Fruit fly (Drosophila melanogaster): ENCODE measurements around the gene CTCF.

CTCF gene

DNA sequence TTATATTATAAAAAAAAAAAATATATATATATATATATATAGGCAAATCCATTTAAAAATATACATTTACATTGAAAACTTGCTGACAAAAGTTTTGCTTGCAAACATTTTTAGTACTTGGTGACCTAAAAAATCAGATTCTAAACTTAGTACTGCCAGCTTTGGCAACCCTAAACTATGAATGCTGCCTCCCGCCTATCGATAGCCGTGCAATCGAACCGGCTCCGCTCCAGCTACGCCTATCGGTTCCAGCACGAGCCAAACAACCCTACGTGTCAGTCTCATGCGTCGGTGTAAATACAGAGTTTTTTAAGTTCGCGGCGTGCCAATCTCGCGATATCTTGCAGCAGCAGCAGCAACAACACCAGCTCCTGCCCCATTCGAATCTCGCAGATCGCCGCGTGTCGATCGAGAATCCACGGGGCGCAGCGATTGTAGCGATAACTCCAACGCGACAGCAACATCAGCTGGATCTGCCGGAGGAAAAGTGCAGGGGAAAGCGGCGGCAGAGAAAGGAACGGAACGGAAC lies 3.9 kb upstream of the CTCF start, which contains the start of gene Sec63 (continued):
- TF ChIP-seq sd (tag; optimal IDR thresholded peaks at IDR 0.05) (peak; percentile 19), CG31224 (GFP tag; IDR thresholded peaks at IDR 0.05) (no peak), slp2 (GFP tag; optimal IDR thresholded peaks at IDR 0.05) (no peak), CG1603 (tag; optimal IDR thresholded peaks at IDR 0.05) (peak; percentile 54), slbo (GFP tag; IDR thresholded peaks at IDR 0.05) (peak; percentile 78), caup (GFP tag; optimal IDR thresholded peaks at IDR 0.05; ENCODE audit: severe bottlenecking) (peak; percentile 27), CG10274 (GFP tag; optimal IDR thresholded peaks at IDR 0.05) (no peak), CG17568 (GFP tag; optimal IDR thresholded peaks at IDR 0.05) (no peak), CG3995 (GFP tag; optimal IDR thresholded peaks at IDR 0.05) (peak; percentile 27), pnt (GFP tag; optimal IDR thresholded peaks at IDR 0.05) (peak; percentile 34), BEAF-32 (GFP tag; optimal IDR thresholded peaks at IDR 0.05) (peak; percentile 84), CG12236 (GFP tag; optimal IDR thresholded peaks at IDR 0.05) (no peak), gfzf (GFP tag; optimal IDR thresholded peaks at IDR 0.05) (peak; percentile 13), dpn (GFP tag; optimal IDR thresholded peaks at IDR 0.05) (peak; percentile 41 to 63), CG4282 (GFP tag; optimal IDR thresholded peaks at IDR 0.05) (no peak), Gug (GFP tag; IDR thresholded peaks at IDR 0.05) (peak; percentile 4; the same call in 1 of the 4 replicates), ttk (GFP tag; IDR thresholded peaks at IDR 0.05) (0 out of 2 replicates have a peak, but pooled peaks have one; percentile 29), Chrac-16 (GFP tag; optimal IDR thresholded peaks at IDR 0.05) (peak; percentile 38), Sox100B (GFP tag; optimal IDR thresholded peaks at IDR 0.05) (peak; percentile 34), CG12155 (GFP tag; optimal IDR thresholded peaks at IDR 0.05) (peak; percentile 91), wdn (GFP tag; IDR thresholded peaks at IDR 0.05) (peak; percentile 25; the same call in 1 of the 2 replicates), ken (GFP tag; IDR thresholded peaks at IDR 0.05) (peak; percentile 48; the same call in 1 of the 3 replicates), B-H2 (GFP tag; optimal IDR thresholded peaks at IDR 0.05) (peak; percentile 43), hb (GFP tag; IDR thresholded peaks at IDR 0.05; ENCODE audit: partially characterized antibody) (peak; percentile 87), CG9727 (GFP tag; optimal IDR thresholded peaks at IDR 0.05) (peak; percentile 20), Dbx (GFP tag; IDR thresholded peaks at IDR 0.05) (peak; percentile 45; the same call in 2 of the 3 replicates), Dip2 (GFP tag; IDR thresholded peaks at IDR 0.05) (no peak), tll (GFP tag; optimal IDR thresholded peaks at IDR 0.05) (no peak), amos (GFP tag; IDR thresholded peaks at IDR 0.05; ENCODE audit: partially characterized antibody) (peak; percentile 92), ap (GFP tag; IDR thresholded peaks at IDR 0.05) (peak; percentile 49; the same call in 1 of the 2 replicates), CG30020 (tag; optimal IDR thresholded peaks at IDR 0.05) (peak; percentile 12), CG4360 (GFP tag; IDR thresholded peaks at IDR 0.05) (no peak), BtbVII (GFP tag; optimal IDR thresholded peaks at IDR 0.05) (peak; percentile 21), CG9797 (GFP tag; optimal IDR thresholded peaks at IDR 0.05) (no peak), zen2 (GFP tag; IDR thresholded peaks at IDR 0.05; ENCODE audit: partially characterized antibody) (peak; percentile 62; the same call in 2 of the 3 replicates), al (GFP tag; IDR thresholded peaks at IDR 0.05) (peak; percentile 62), CG7372 (GFP tag; IDR thresholded peaks at IDR 0.05) (peak; percentile 43; the same call in 1 of the 2 replicates), CG6254 (GFP tag; optimal IDR thresholded peaks at IDR 0.05) (peak; percentile 15), crp (GFP tag; optimal IDR thresholded peaks at IDR 0.05) (peak in 1 of 2 experiments; percentile 74), salm (tag; optimal IDR thresholded peaks at IDR 0.05) (no peak), Lim3 (GFP tag; IDR thresholded peaks at IDR 0.05) (no peak), CHES-1-like (GFP tag; optimal IDR thresholded peaks at IDR 0.05) (peak; percentile 45), pros (GFP tag; optimal IDR thresholded peaks at IDR 0.05) (no peak), gt (GFP tag; IDR thresholded peaks at IDR 0.05) (no peak), mirr (GFP tag; optimal IDR thresholded peaks at IDR 0.05) (no peak), CG30403 (GFP tag; optimal IDR thresholded peaks at IDR 0.05) (peak; percentile 46), CG8359 (GFP tag; optimal IDR thresholded peaks at IDR 0.05; ENCODE audit: borderline replicate concordance) (no peak), GATAe (GFP tag; conservative IDR thresholded peaks at IDR 0.05) (no peak), CG4854 (GFP tag; optimal IDR thresholded peaks at IDR 0.05) (no peak)
